Worm (Caenorhabditis elegans) whole organism, L3 larva: ENCODE measurements around the gene pat-6.

Source experiments
- R02D3.7 ChIP-seq: fragments of 150-350 bp; optimal IDR thresholded peaks from 2 replicates; lab custom pipeline; 2014; ENCODE audit warnings: missing biosample characterization, missing genetic modification characterization
- ZK546.5 ChIP-seq: sonication (generic microtip); optimal IDR thresholded peaks from 2 replicates; lab custom pipeline; 2017; ENCODE audit warnings: missing biosample characterization, missing genetic modification characterization
- aly-2 ChIP-seq: fragments of 150-350 bp; optimal IDR thresholded peaks from 2 replicates; lab custom pipeline; 2014; ENCODE audit warnings: missing biosample characterization, missing genetic modification characterization
- ama-1 ChIP-seq: fragments of 150-350 bp; optimal IDR thresholded peaks from 2 replicates; lab custom pipeline; 2018
- ceh-16 ChIP-seq: sonication (generic microtip); optimal IDR thresholded peaks from 2 replicates; lab custom pipeline; 2017; ENCODE audit warnings: missing biosample characterization, missing genetic modification characterization
- ceh-28 ChIP-seq: fragments of 150-350 bp; optimal IDR thresholded peaks from 2 replicates; lab custom pipeline; 2014; ENCODE audit warnings: missing biosample characterization, missing genetic modification reagents, missing genetic modification characterization
- ceh-82 ChIP-seq: fragments of 150-350 bp; optimal IDR thresholded peaks from 2 replicates; lab custom pipeline; 2014; ENCODE audit warnings: missing biosample characterization, missing genetic modification characterization
- ceh-9 ChIP-seq: sonication (generic microtip); optimal IDR thresholded peaks from 2 replicates; lab custom pipeline; 2018; ENCODE audit warnings: missing biosample characterization, missing genetic modification characterization
- daf-12 ChIP-seq: fragments of 150-350 bp; optimal IDR thresholded peaks from 2 replicates; lab custom pipeline; 2014; ENCODE audit warnings: missing biosample characterization, missing genetic modification reagents, missing genetic modification characterization
- egl-27 ChIP-seq: sonication (generic microtip); optimal IDR thresholded peaks from 4 replicates; lab custom pipeline; 2017; ENCODE audit warnings: missing biosample characterization, missing genetic modification reagents, missing genetic modification characterization
- egl-5 ChIP-seq: fragments of 150-350 bp; optimal IDR thresholded peaks from 2 replicates; lab custom pipeline; 2017; ENCODE audit warnings: missing biosample characterization, missing genetic modification reagents, missing genetic modification characterization, inconsistent platforms
- elt-1 ChIP-seq: fragments of 150-350 bp; optimal IDR thresholded peaks from 2 replicates; lab custom pipeline; 2014; ENCODE audit warnings: missing biosample characterization, missing genetic modification characterization
- elt-2 ChIP-seq: sonication (generic microtip); optimal IDR thresholded peaks from 2 replicates; lab custom pipeline; 2016; ENCODE audit warnings: missing genetic modification reagents, mild to moderate bottlenecking, missing genetic modification characterization, missing compliant biosample characterization
- elt-3 ChIP-seq, 3 experiments: fragments of 150-350 bp in 1 of 3; sonication (generic microtip) in 2 of 3; optimal IDR thresholded peaks; 2 replicates in 2 of 3; 4 replicates in 1 of 3; lab custom pipeline; 2014 to 2017; ENCODE audit warnings: missing biosample characterization in 3 of 3, missing genetic modification characterization in 3 of 3
- eor-1 ChIP-seq, 2 experiments: fragments of 150-350 bp; optimal IDR thresholded peaks; 2 replicates each; lab custom pipeline; 2014 to 2018; ENCODE audit warnings: missing biosample characterization in 2 of 2, missing genetic modification characterization in 2 of 2
- fkh-10 ChIP-seq: sonication (generic microtip); optimal IDR thresholded peaks from 2 replicates; lab custom pipeline; 2017; ENCODE audit warnings: missing biosample characterization, missing genetic modification reagents, missing genetic modification characterization
- fkh-2 ChIP-seq: fragments of 150-350 bp; optimal IDR thresholded peaks from 2 replicates; lab custom pipeline; 2014; ENCODE audit warnings: missing biosample characterization, missing genetic modification reagents, missing genetic modification characterization
- fos-1 ChIP-seq: fragments of 150-350 bp; optimal IDR thresholded peaks from 2 replicates; lab custom pipeline; 2014; ENCODE audit warnings: missing biosample characterization, missing genetic modification characterization
- hmg-11 ChIP-seq: sonication (generic microtip); optimal IDR thresholded peaks from 2 replicates; lab custom pipeline; 2016; ENCODE audit warnings: missing genetic modification characterization, missing compliant biosample characterization
- jun-1 ChIP-seq: fragments of 150-350 bp; optimal IDR thresholded peaks from 2 replicates; lab custom pipeline; 2014; ENCODE audit warnings: missing biosample characterization, missing genetic modification reagents, missing genetic modification characterization
- lin-15B ChIP-seq: fragments of 150-350 bp; optimal IDR thresholded peaks from 2 replicates; lab custom pipeline; 2014; ENCODE audit warnings: missing biosample characterization, missing genetic modification characterization
- lin-39 ChIP-seq: fragments of 150-350 bp; optimal IDR thresholded peaks from 2 replicates; lab custom pipeline; 2018; ENCODE audit warnings: missing biosample characterization, missing genetic modification reagents, missing genetic modification characterization
- lsy-12 ChIP-seq: sonication (generic microtip); optimal IDR thresholded peaks from 2 replicates; lab custom pipeline; 2016; ENCODE audit warnings: mild to moderate bottlenecking, missing genetic modification characterization, missing compliant biosample characterization
- mdl-1 ChIP-seq: fragments of 150-350 bp; optimal IDR thresholded peaks from 2 replicates; lab custom pipeline; 2014; ENCODE audit warnings: missing biosample characterization, missing genetic modification characterization
- mml-1 ChIP-seq: fragments of 150-350 bp; sonication (generic microtip); optimal IDR thresholded peaks from 3 replicates; lab custom pipeline; 2014; ENCODE audit warnings: missing biosample characterization, missing genetic modification characterization
- nfya-1 ChIP-seq: sonication (generic microtip); optimal IDR thresholded peaks from 2 replicates; lab custom pipeline; 2017; ENCODE audit warnings: missing genetic modification characterization, mild to moderate bottlenecking, missing compliant biosample characterization, antibody characterized with exemption, moderate library complexity; ENCODE audit not compliant: insufficient read depth
- nhr-11 ChIP-seq: fragments of 150-350 bp; optimal IDR thresholded peaks from 2 replicates; lab custom pipeline; 2014; ENCODE audit warnings: missing biosample characterization, missing genetic modification characterization
- nhr-12 ChIP-seq: fragments of 150-350 bp; optimal IDR thresholded peaks from 2 replicates; lab custom pipeline; 2014; ENCODE audit warnings: missing biosample characterization, missing genetic modification characterization
- nhr-23 ChIP-seq: fragments of 150-350 bp; optimal IDR thresholded peaks from 2 replicates; lab custom pipeline; 2014; ENCODE audit warnings: missing biosample characterization, missing genetic modification reagents, missing genetic modification characterization
- nhr-237 ChIP-seq: fragments of 150-350 bp; optimal IDR thresholded peaks from 2 replicates; lab custom pipeline; 2014; ENCODE audit warnings: missing biosample characterization, missing genetic modification characterization
- nhr-25 ChIP-seq: sonication (generic microtip); optimal IDR thresholded peaks from 2 replicates; lab custom pipeline; 2017; ENCODE audit warnings: missing biosample characterization, missing genetic modification characterization
- nhr-28 ChIP-seq: fragments of 150-350 bp; optimal IDR thresholded peaks from 2 replicates; lab custom pipeline; 2014; ENCODE audit warnings: missing biosample characterization, missing genetic modification characterization
- nhr-43 ChIP-seq: sonication (generic microtip); optimal IDR thresholded peaks from 2 replicates; lab custom pipeline; 2016; ENCODE audit warnings: mild to moderate bottlenecking, missing genetic modification characterization, missing compliant biosample characterization; ENCODE audit not compliant: poor library complexity, severe bottlenecking
- nhr-67 ChIP-seq: fragments of 150-350 bp; optimal IDR thresholded peaks from 2 replicates; lab custom pipeline; 2014; ENCODE audit warnings: missing biosample characterization, missing genetic modification characterization
- nhr-76 ChIP-seq: fragments of 150-350 bp; sonication (generic microtip); optimal IDR thresholded peaks from 5 replicates; lab custom pipeline; 2014; ENCODE audit warnings: missing biosample characterization, missing genetic modification characterization
- nhr-77 ChIP-seq: fragments of 150-350 bp; optimal IDR thresholded peaks from 2 replicates; lab custom pipeline; 2014; ENCODE audit warnings: missing biosample characterization, missing genetic modification characterization
- pha-4 ChIP-seq: fragments of 150-350 bp; optimal IDR thresholded peaks from 2 replicates; lab custom pipeline; 2014; ENCODE audit warnings: missing biosample characterization, missing genetic modification reagents, missing genetic modification characterization
- pqm-1 ChIP-seq: fragments of 150-350 bp; optimal IDR thresholded peaks from 2 replicates; lab custom pipeline; 2017; ENCODE audit warnings: missing biosample characterization, missing genetic modification characterization, inconsistent platforms
- sea-2 ChIP-seq: fragments of 150-350 bp; sonication (generic microtip); optimal IDR thresholded peaks from 4 replicates; lab custom pipeline; 2014; ENCODE audit warnings: missing biosample characterization, missing genetic modification reagents, missing genetic modification characterization
- skn-1 ChIP-seq: fragments of 150-350 bp; optimal IDR thresholded peaks from 2 replicates; lab custom pipeline; 2014; ENCODE audit warnings: missing biosample characterization, missing genetic modification characterization
- snpc-4 ChIP-seq: fragments of 150-350 bp; optimal IDR thresholded peaks from 2 replicates; lab custom pipeline; 2014; ENCODE audit warnings: missing biosample characterization, missing genetic modification characterization
- tbx-2 ChIP-seq: sonication (generic microtip); optimal IDR thresholded peaks from 2 replicates; lab custom pipeline; 2016; ENCODE audit warnings: mild to moderate bottlenecking, missing genetic modification characterization, missing compliant biosample characterization
- unc-39 ChIP-seq: sonication (generic microtip); optimal IDR thresholded peaks from 4 replicates; lab custom pipeline; 2017; ENCODE audit warnings: missing biosample characterization, missing genetic modification characterization
- unc-62 ChIP-seq: fragments of 150-350 bp; sonication (generic microtip); optimal IDR thresholded peaks from 4 replicates; lab custom pipeline; 2014; ENCODE audit warnings: missing biosample characterization, missing genetic modification reagents, missing genetic modification characterization
- zag-1 ChIP-seq: fragments of 150-350 bp; optimal IDR thresholded peaks from 2 replicates; lab custom pipeline; 2014; ENCODE audit warnings: missing biosample characterization, missing genetic modification characterization
- ztf-11 ChIP-seq: fragments of 150-350 bp; optimal IDR thresholded peaks from 2 replicates; lab custom pipeline; 2014; ENCODE audit warnings: missing biosample characterization, missing genetic modification characterization
- ztf-4 ChIP-seq: fragments of 150-350 bp; optimal IDR thresholded peaks from 2 replicates; lab custom pipeline; 2014; ENCODE audit warnings: missing biosample characterization, missing genetic modification characterization

The pat-6 gene

DNA sequence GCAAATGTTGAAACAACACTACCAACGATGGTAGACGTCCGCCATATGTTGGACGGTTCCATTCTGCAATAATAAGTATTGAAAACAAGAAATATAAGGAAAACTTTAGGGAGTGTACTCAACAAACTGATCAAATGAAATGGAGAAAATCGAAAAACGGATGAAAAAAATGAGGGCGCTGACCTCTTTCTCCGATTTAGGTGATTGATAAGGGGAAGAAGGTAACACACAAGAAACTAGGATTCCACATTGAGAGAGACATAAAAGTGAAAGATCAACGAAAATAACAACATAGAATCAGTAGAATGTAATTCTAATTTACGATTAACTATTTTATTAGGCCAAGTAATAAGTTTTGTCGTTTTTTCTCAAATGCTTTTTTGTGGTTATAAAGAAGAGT is 4.9 kb downstream of the pat-6 start, which contains the start of gene dpy-9:
TSS of gene dpy-9 (minus strand) at position 63 of the 400 bp plus-strand sequence.
- peak; percentile 92 for TF ChIP-seq nhr-23 (tag; lab: Kevin White, UChicago)
- no peak for TF ChIP-seq ceh-82

DNA sequence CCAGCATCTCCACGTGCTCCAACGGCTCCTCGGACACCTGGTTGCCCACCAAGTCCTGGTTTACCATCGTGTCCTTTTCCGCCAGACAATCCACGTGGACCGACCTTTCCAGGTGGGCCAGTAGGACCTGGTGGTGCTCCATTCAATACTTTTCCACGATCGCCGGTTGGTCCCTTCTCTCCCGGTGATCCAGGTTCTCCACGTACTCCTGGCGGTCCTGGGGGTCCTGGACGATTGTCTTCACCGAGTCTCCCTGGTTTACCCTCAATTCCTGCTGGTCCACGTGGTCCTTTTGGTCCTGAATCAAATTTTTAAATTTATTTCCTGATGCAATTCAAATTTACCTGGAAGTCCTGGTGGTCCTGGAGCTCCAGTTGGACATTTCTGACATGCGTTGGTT is 5.7 kb downstream of the pat-6 start:
- TF ChIP-seq fkh-2 (tag; lab: Kevin White, UChicago): no peak
- no peak for TF ChIP-seq mdl-1 (tag; lab: Kevin White, UChicago)
- TF ChIP-seq ztf-4 (tag; lab: Kevin White, UChicago): no peak
- no peak for TF ChIP-seq nhr-237 (tag; lab: Kevin White, UChicago)
- TF ChIP-seq nhr-43 (tag; lab: Kevin White, UChicago): no peak
- no peak for TF ChIP-seq jun-1 (tag; lab: Kevin White, UChicago)
- no peak for TF ChIP-seq unc-39 (tag; lab: Kevin White, UChicago)
- no peak for TF ChIP-seq nhr-25 (tag; lab: Kevin White, UChicago)
- no peak for TF ChIP-seq elt-2
- TF ChIP-seq lin-39 (tag; lab: Kevin White, UChicago): no peak
- no peak for TF ChIP-seq pqm-1 (tag; lab: Kevin White, UChicago)
- TF ChIP-seq nhr-76 (tag; lab: Kevin White, UChicago): no peak
- no peak for TF ChIP-seq lsy-12 (tag; lab: Kevin White, UChicago)
- TF ChIP-seq mml-1 (tag; lab: Kevin White, UChicago): no peak
- no peak for TF ChIP-seq zag-1
- no peak for TF ChIP-seq R02D3.7 (tag; lab: Kevin White, UChicago)
- no peak for TF ChIP-seq ceh-9 (tag; lab: Kevin White, UChicago)
- TF ChIP-seq fos-1 (tag; lab: Kevin White, UChicago): no peak
- TF ChIP-seq egl-27 (tag; lab: Kevin White, UChicago): no peak
- no peak for TF ChIP-seq ama-1 (lab: Kevin White, UChicago)

DNA sequence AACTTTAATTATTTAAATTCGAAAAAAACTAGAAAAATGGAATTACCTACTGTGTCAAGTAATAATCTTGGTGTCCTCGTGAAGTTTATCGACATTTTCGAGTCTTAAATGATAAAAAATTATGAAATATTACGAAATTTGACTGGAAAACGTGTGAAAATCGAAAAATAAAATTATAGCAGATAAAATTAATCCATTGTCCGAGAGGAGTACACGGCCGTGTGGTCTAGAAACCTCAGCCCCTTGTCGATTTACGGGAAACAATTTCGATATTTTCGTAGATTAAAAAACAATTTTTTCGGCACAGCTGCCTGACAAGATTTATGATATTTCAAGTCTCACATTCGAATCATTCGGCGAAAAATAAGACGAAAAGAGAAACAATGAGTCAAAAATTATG is 6.9 kb downstream of the pat-6 start, which contains the start of gene R02D3.8:
TSS of gene R02D3.8 (minus strand) at position 109 of the 400 bp plus-strand sequence.
- no peak for TF ChIP-seq ceh-28 (tag; lab: Kevin White, UChicago)
- TF ChIP-seq ztf-11 (tag; lab: Kevin White, UChicago): no peak
- TF ChIP-seq pqm-1 (tag; lab: Kevin White, UChicago): no peak
- no peak for TF ChIP-seq nhr-28 (tag; lab: Kevin White, UChicago)
- TF ChIP-seq ZK546.5 (tag; lab: Kevin White, UChicago): no peak
- TF ChIP-seq nhr-11 (tag; lab: Kevin White, UChicago): no peak
- TF ChIP-seq daf-12: no peak
- TF ChIP-seq egl-27 (tag; lab: Kevin White, UChicago): no peak
- TF ChIP-seq nhr-43 (tag; lab: Kevin White, UChicago): peak; percentile 54
- no peak for TF ChIP-seq ceh-16 (tag; lab: Kevin White, UChicago)
- TF ChIP-seq mml-1 (tag; lab: Kevin White, UChicago): no peak
- TF ChIP-seq jun-1 (tag; lab: Kevin White, UChicago): no peak
- no peak for TF ChIP-seq eor-1 (tag; optimal IDR thresholded peaks at IDR 0.05; lab: Kevin White, UChicago)
- no peak for TF ChIP-seq fos-1 (tag; lab: Kevin White, UChicago)
- TF ChIP-seq sea-2 (GFP tag; lab: Kevin White, UChicago): no peak
- TF ChIP-seq R02D3.7 (tag; lab: Kevin White, UChicago): no peak
- TF ChIP-seq elt-2: peak; percentile 16
- no peak for TF ChIP-seq nhr-25 (tag; lab: Kevin White, UChicago)
- TF ChIP-seq lsy-12 (tag; lab: Kevin White, UChicago): peak; percentile 17
- no peak for TF ChIP-seq unc-39 (tag; lab: Kevin White, UChicago)
- TF ChIP-seq pha-4 (tag; lab: Kevin White, UChicago): peak; percentile 35
- no peak for TF ChIP-seq elt-1
- no peak for TF ChIP-seq ztf-4 (tag; lab: Kevin White, UChicago)
- TF ChIP-seq nhr-76 (tag; lab: Kevin White, UChicago): no peak
- TF ChIP-seq nhr-237 (tag; lab: Kevin White, UChicago): no peak
- TF ChIP-seq lin-15B (tag; lab: Kevin White, UChicago): peak; percentile 64
- no peak for TF ChIP-seq zag-1
- TF ChIP-seq fkh-2 (tag; lab: Kevin White, UChicago): no peak
- peak; percentile 57 for TF ChIP-seq nhr-23 (tag; lab: Kevin White, UChicago)
- TF ChIP-seq nfya-1 (tag; lab: Kevin White, UChicago): peak; percentile 52
- TF ChIP-seq hmg-11 (tag; lab: Kevin White, UChicago): peak; percentile 24
- TF ChIP-seq fkh-10 (GFP tag; lab: Kevin White, UChicago): no peak
- TF ChIP-seq nhr-12 (tag; lab: Kevin White, UChicago): no peak
- TF ChIP-seq nhr-77 (tag; lab: Kevin White, UChicago): no peak
- TF ChIP-seq ceh-82: no peak
- no peak for TF ChIP-seq elt-3 (tag; optimal IDR thresholded peaks at IDR 0.05; lab: Kevin White, UChicago)
- no peak for TF ChIP-seq unc-62 (GFP tag; lab: Kevin White, UChicago)
- no peak for TF ChIP-seq snpc-4 (tag; lab: Kevin White, UChicago)
- TF ChIP-seq ceh-9 (tag; lab: Kevin White, UChicago): no peak
- peak; percentile 43 for TF ChIP-seq ama-1 (lab: Kevin White, UChicago)
- peak; percentile 25 for TF ChIP-seq lin-39 (tag; lab: Kevin White, UChicago)
- TF ChIP-seq egl-5: no peak
- TF ChIP-seq skn-1 (tag; lab: Kevin White, UChicago): no peak
- no peak for TF ChIP-seq nhr-67
- TF ChIP-seq aly-2 (tag; lab: Kevin White, UChicago): no peak
- no peak for TF ChIP-seq tbx-2
- TF ChIP-seq mdl-1 (tag; lab: Kevin White, UChicago): no peak
